Fruit fly (Drosophila melanogaster) whole organism: Measurements from ENCODE around the gene bru2.

Source experiments
- CG8478 ChIP-seq: fragments of >200 bp; optimal IDR thresholded peaks from 2 replicates; lab custom pipeline; 2018; ENCODE audit warnings: inconsistent platforms
- EcR ChIP-seq, 2 experiments: fragments of >200 bp; optimal IDR thresholded peaks; 2 replicates each; lab custom pipeline; 2017; ENCODE audit warnings: missing biosample characterization in 2 of 2, missing genetic modification characterization in 2 of 2, missing genetic modification reagents in 2 of 2

DNA sequence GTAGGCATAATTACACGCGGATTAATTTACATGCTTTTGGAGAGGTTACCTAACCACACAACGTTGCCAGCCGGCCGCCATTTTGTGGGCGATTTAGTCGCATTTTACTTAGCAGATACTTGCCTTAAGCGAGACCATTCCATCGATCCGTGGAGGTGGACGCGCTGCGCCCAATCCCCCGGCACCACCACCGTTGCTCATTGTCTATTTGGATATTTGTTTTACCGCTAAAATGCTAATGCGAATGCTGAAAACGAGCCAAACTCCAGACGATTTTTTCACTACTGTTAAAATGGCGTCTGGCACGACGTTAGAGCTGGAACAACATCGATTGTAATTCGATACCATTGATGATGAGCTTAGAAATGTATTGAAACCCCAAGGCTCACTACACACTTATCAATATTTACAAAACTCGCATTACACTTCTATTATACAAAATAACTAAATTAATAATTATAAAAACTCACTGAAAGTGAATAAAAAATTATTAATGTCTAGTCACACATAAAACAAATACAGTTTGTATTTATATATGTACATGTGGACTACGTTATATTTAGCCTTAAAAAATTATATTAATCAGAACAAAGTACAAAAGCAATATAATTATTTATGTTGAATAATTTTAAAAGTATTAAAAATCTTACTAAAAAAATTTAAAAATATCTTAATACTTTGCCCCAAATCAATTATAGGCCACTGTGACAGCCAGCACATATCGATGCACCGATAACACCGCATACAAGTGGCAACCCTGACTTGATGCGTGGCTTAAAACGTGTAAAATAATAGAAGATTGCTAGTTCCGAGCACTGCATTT is 89.9 kb downstream of the bru2 start, which contains the start of gene eRF3:
- TF ChIP-seq CG8478 (lab: Kevin White, UChicago) (no peak), EcR (GFP tag; optimal IDR thresholded peaks at IDR 0.05; lab: Kevin White, UChicago) (no peak)
